Worm (Caenorhabditis elegans): Measurements from ENCODE around the gene col-131.

Gene col-131

ce11 chrIV:13028746-13029673 lies 38.1 kb downstream of the col-131 start:
- TF ChIP-seq cog-1 (tag; optimal IDR thresholded peaks at IDR 0.05) (no peak), ztf-23 (GFP tag; IDR thresholded peaks at IDR 0.05) (no peak), T22C8.4 (GFP tag; IDR thresholded peaks at IDR 0.05) (no peak), tab-1 (GFP tag; IDR thresholded peaks at IDR 0.05) (no peak), ref-1 (GFP tag; conservative IDR thresholded peaks at IDR 0.05) (no peak), klf-2 (GFP tag; conservative IDR thresholded peaks at IDR 0.05) (no peak), med-1 (GFP tag; optimal IDR thresholded peaks at IDR 0.05; ENCODE audit: insufficient read depth) (no peak), flt-1 (GFP tag; IDR thresholded peaks at IDR 0.05) (no peak), ztf-29 (GFP tag; IDR thresholded peaks at IDR 0.05) (no peak)

DNA sequence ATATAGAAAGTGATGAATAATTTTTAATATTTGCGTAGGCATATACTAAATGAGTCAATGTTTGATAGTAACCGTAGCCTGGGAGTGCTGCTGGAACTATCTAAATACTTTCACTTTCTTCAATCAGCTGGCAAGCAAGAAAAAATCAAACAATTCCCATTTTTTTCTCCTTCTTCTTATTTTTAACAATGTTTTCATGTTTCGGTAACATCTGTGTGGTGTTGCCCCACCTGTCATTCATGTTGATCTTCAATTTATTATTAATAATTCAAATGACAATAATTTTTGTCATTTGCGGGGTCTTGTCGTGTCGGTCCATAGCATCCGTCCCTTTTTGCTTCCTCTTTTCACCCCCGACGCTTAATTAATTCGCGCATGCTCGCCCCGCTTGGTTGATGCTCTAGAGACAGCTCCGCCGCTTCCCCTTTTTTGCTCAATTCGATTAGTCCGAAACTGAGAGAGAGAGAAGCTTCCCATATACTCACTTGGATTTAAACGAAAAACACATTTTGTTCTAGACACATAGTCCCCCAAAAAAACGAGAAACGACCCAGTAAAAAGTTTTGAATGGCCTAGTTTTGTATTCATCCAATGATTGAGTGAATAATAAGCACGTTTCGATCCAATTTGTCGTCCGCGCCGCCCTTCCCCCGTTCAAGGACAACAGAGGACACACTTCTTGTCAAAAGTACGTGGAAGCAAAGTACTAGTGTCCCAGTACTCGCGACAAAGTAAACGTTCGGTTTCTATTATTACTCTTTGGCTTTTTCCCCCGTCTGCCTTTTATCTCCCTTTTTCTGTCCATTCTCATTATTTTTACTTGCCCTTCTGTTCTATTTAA lies 39.1 kb downstream of the col-131 start:
- peak; percentile 6 for TF ChIP-seq cog-1 (tag; optimal IDR thresholded peaks at IDR 0.05)
- no peak for TF ChIP-seq ztf-23 (GFP tag; IDR thresholded peaks at IDR 0.05)

- no peak for TF ChIP-seq tab-1 (GFP tag; IDR thresholded peaks at IDR 0.05)
- no peak for TF ChIP-seq ztf-29 (GFP tag; IDR thresholded peaks at IDR 0.05)
- no peak for TF ChIP-seq cog-1 (tag; optimal IDR thresholded peaks at IDR 0.05)
- TF ChIP-seq ref-1 (GFP tag; conservative IDR thresholded peaks at IDR 0.05): no peak
- no peak for TF ChIP-seq med-1 (GFP tag; optimal IDR thresholded peaks at IDR 0.05; ENCODE audit: insufficient read depth)
- no peak for TF ChIP-seq flt-1 (GFP tag; IDR thresholded peaks at IDR 0.05)
- TF ChIP-seq T22C8.4 (GFP tag; IDR thresholded peaks at IDR 0.05): no peak
- no peak for TF ChIP-seq ztf-23 (GFP tag; IDR thresholded peaks at IDR 0.05)
- TF ChIP-seq klf-2 (GFP tag; conservative IDR thresholded peaks at IDR 0.05): no peak
Observed at ce11 chrIV:13026762-13027161, 40.3 kb downstream of the col-131 start.

ce11 chrIV:13025853-13026343 lies 41.2 kb downstream of the col-131 start:
- TF ChIP-seq cog-1 (tag; optimal IDR thresholded peaks at IDR 0.05) (no peak), tab-1 (GFP tag; IDR thresholded peaks at IDR 0.05) (no peak), flt-1 (GFP tag; IDR thresholded peaks at IDR 0.05) (no peak), klf-2 (GFP tag; conservative IDR thresholded peaks at IDR 0.05) (no peak), T22C8.4 (GFP tag; IDR thresholded peaks at IDR 0.05) (no peak), med-1 (GFP tag; optimal IDR thresholded peaks at IDR 0.05; ENCODE audit: insufficient read depth) (no peak), ref-1 (GFP tag; conservative IDR thresholded peaks at IDR 0.05) (no peak), ztf-23 (GFP tag; IDR thresholded peaks at IDR 0.05) (no peak), ztf-29 (GFP tag; IDR thresholded peaks at IDR 0.05) (no peak)

- no peak for TF ChIP-seq cog-1 (tag; optimal IDR thresholded peaks at IDR 0.05)
- TF ChIP-seq med-1 (GFP tag; optimal IDR thresholded peaks at IDR 0.05; ENCODE audit: insufficient read depth): no peak
- no peak for TF ChIP-seq tab-1 (GFP tag; IDR thresholded peaks at IDR 0.05)
- TF ChIP-seq ztf-23 (GFP tag; IDR thresholded peaks at IDR 0.05): 0 out of 2 replicates have a peak, but pooled peaks have one; percentile 21
- no peak for TF ChIP-seq ztf-29 (GFP tag; IDR thresholded peaks at IDR 0.05)
- no peak for TF ChIP-seq T22C8.4 (GFP tag; IDR thresholded peaks at IDR 0.05)
- no peak for TF ChIP-seq ref-1 (GFP tag; conservative IDR thresholded peaks at IDR 0.05)
Observed at ce11 chrIV:13022892-13023291, 44.2 kb downstream of the col-131 start.

- TF ChIP-seq ztf-23 (GFP tag; IDR thresholded peaks at IDR 0.05) (no peak), cog-1 (tag; optimal IDR thresholded peaks at IDR 0.05) (no peak), klf-2 (GFP tag; conservative IDR thresholded peaks at IDR 0.05) (no peak), med-1 (GFP tag; optimal IDR thresholded peaks at IDR 0.05; ENCODE audit: insufficient read depth) (no peak), T22C8.4 (GFP tag; IDR thresholded peaks at IDR 0.05) (no peak), flt-1 (GFP tag; IDR thresholded peaks at IDR 0.05) (no peak), tab-1 (GFP tag; IDR thresholded peaks at IDR 0.05) (no peak), ref-1 (GFP tag; conservative IDR thresholded peaks at IDR 0.05) (no peak), ztf-29 (GFP tag; IDR thresholded peaks at IDR 0.05) (no peak)
Observed at ce11 chrIV:13021006-13021405, 46.1 kb downstream of the col-131 start.

- TF ChIP-seq ztf-23 (GFP tag; IDR thresholded peaks at IDR 0.05) (0 out of 2 replicates have a peak, but pooled peaks have one; percentile 61), ztf-29 (GFP tag; IDR thresholded peaks at IDR 0.05) (no peak)
Observed at ce11 chrIV:13016820-13017219, 50.3 kb downstream of the col-131 start.

ce11 chrIV:13015801-13016404 lies 51.2 kb downstream of the col-131 start:
- TF ChIP-seq cog-1 (tag; optimal IDR thresholded peaks at IDR 0.05): peak; percentile 5
- TF ChIP-seq flt-1 (GFP tag; IDR thresholded peaks at IDR 0.05): no peak
